Worm (Caenorhabditis elegans) whole organism, L4 larva: ENCODE measurements around the gene F44B9.5.
A peak's percentile ranks its signal among the peaks of the same experiment; 100 is the strongest.

Experiments used
- F10B5.3 ChIP-seq: sonication (generic microtip); optimal IDR thresholded peaks from 2 replicates; lab custom pipeline; 2016; ENCODE audit warnings: mild to moderate bottlenecking, missing genetic modification characterization, missing compliant biosample characterization
- F44E2.7 ChIP-seq: fragments of 200-800 bp; sonication (Bioruptor generic); IDR thresholded peaks from 2 replicates; pipeline ENCODE4 v2.1.2; 2022; ENCODE audit warnings: missing genetic modification characterization, missing compliant biosample characterization
- F49E8.2 ChIP-seq: sonication (generic microtip); optimal IDR thresholded peaks from 2 replicates; lab custom pipeline; 2016; ENCODE audit warnings: missing compliant biosample characterization, mild to moderate bottlenecking, missing genetic modification characterization, borderline replicate concordance
- T20F7.1 ChIP-seq: fragments of 200-800 bp; sonication (Bioruptor generic); optimal IDR thresholded peaks from 2 replicates; lab custom pipeline; 2018; ENCODE audit warnings: mild to moderate bottlenecking, missing genetic modification characterization, missing compliant biosample characterization
- T26A8.4 ChIP-seq: fragments of 200-800 bp; sonication (Bioruptor generic); IDR thresholded peaks from 2 replicates; pipeline ENCODE4 v1.3.6; 2022; ENCODE audit warnings: missing genetic modification characterization, missing compliant biosample characterization
- aly-2 ChIP-seq: sonication (generic microtip); optimal IDR thresholded peaks from 2 replicates; lab custom pipeline; 2018; ENCODE audit warnings: missing biosample characterization, missing genetic modification characterization
- arid-1 ChIP-seq: fragments of 200-800 bp; sonication (Bioruptor generic); conservative IDR thresholded peaks from 2 replicates; pipeline ENCODE4 v1.3.6; 2022; ENCODE audit warnings: missing genetic modification reagents, missing genetic modification characterization, missing compliant biosample characterization
- ceh-20 ChIP-seq: fragments of 200-800 bp; sonication (Bioruptor generic); IDR thresholded peaks from 2 replicates; pipeline ENCODE4 v1.3.6; 2022; ENCODE audit warnings: missing genetic modification reagents, missing genetic modification characterization, missing compliant biosample characterization
- ceh-32 ChIP-seq: sonication (generic microtip); optimal IDR thresholded peaks from 2 replicates; lab custom pipeline; 2016; ENCODE audit warnings: mild to moderate bottlenecking, missing genetic modification characterization, missing compliant biosample characterization; ENCODE audit not compliant: poor library complexity
- ctbp-1 ChIP-seq: fragments of 200-800 bp; sonication (Bioruptor generic); IDR thresholded peaks from 2 replicates; pipeline ENCODE4 v1.3.6; 2022; ENCODE audit warnings: missing genetic modification reagents, missing genetic modification characterization, missing compliant biosample characterization
- daf-16 ChIP-seq, 3 experiments: sonication (generic microtip); optimal IDR thresholded peaks; 2 replicates each; lab custom pipeline; 2016 to 2017; ENCODE audit warnings: missing genetic modification characterization in 3 of 3, missing genetic modification reagents in 3 of 3, mild to moderate bottlenecking in 2 of 3, missing compliant biosample characterization in 2 of 3, missing biosample characterization in 1 of 3, moderate library complexity in 1 of 3
- dmd-6 ChIP-seq: fragments of 200-800 bp; sonication (Bioruptor generic); IDR thresholded peaks from 2 replicates; pipeline ENCODE4 v1.3.6; 2022; ENCODE audit warnings: missing genetic modification reagents, missing genetic modification characterization, missing compliant biosample characterization
- dmd-8 ChIP-seq: fragments of 200-800 bp; sonication (Bioruptor generic); IDR thresholded peaks from 2 replicates; pipeline ENCODE4 v1.3.6; 2022; ENCODE audit warnings: missing genetic modification characterization, missing compliant biosample characterization
- dmd-9 ChIP-seq: fragments of 200-800 bp; sonication (Bioruptor generic); IDR thresholded peaks from 2 replicates; pipeline ENCODE4 v1.3.6; 2022; ENCODE audit warnings: missing genetic modification reagents, missing genetic modification characterization, missing compliant biosample characterization
- dpl-1 ChIP-seq: fragments of 150-350 bp; optimal IDR thresholded peaks from 2 replicates; lab custom pipeline; 2014; ENCODE audit warnings: missing biosample characterization, missing genetic modification reagents, missing genetic modification characterization
- duxl-1 ChIP-seq: sonication (generic microtip); optimal IDR thresholded peaks from 2 replicates; lab custom pipeline; 2016; ENCODE audit warnings: mild to moderate bottlenecking, missing genetic modification characterization, moderate library complexity, missing compliant biosample characterization; ENCODE audit not compliant: poor library complexity
- dve-1 ChIP-seq: sonication (generic microtip); optimal IDR thresholded peaks from 2 replicates; lab custom pipeline; 2017; ENCODE audit warnings: antibody characterized with exemption, mild to moderate bottlenecking, missing genetic modification characterization, missing compliant biosample characterization; ENCODE audit not compliant: insufficient read depth
- egl-27 ChIP-seq: sonication (generic microtip); optimal IDR thresholded peaks from 3 replicates; lab custom pipeline; 2017; ENCODE audit warnings: missing biosample characterization, missing genetic modification reagents, missing genetic modification characterization
- egl-43 ChIP-seq: fragments of 200-800 bp; sonication (Bioruptor generic); IDR thresholded peaks from 2 replicates; pipeline ENCODE4 v1.3.6; 2022; ENCODE audit warnings: missing genetic modification reagents, missing genetic modification characterization, missing compliant biosample characterization
- fkh-10 ChIP-seq: fragments of 150-350 bp; optimal IDR thresholded peaks from 2 replicates; lab custom pipeline; 2014; ENCODE audit warnings: missing biosample characterization, missing genetic modification reagents, missing genetic modification characterization
- fos-1 ChIP-seq: fragments of 150-350 bp; optimal IDR thresholded peaks from 2 replicates; lab custom pipeline; 2014; ENCODE audit warnings: missing biosample characterization, missing genetic modification characterization
- hif-1 ChIP-seq, 2 experiments: sonication (generic microtip); optimal IDR thresholded peaks; 2 replicates each; lab custom pipeline; 2016 to 2017; ENCODE audit warnings: missing compliant biosample characterization in 2 of 2, missing genetic modification characterization in 2 of 2, missing genetic modification reagents in 2 of 2, missing genotype in 2 of 2, mild to moderate bottlenecking in 1 of 2
- hlh-30 ChIP-seq: sonication (generic microtip); optimal IDR thresholded peaks from 2 replicates; lab custom pipeline; 2017; ENCODE audit warnings: antibody characterized with exemption, mild to moderate bottlenecking, missing genetic modification characterization, missing compliant biosample characterization; ENCODE audit not compliant: insufficient read depth
- lin-1 ChIP-seq: fragments of 200-800 bp; sonication (Bioruptor generic); IDR thresholded peaks from 2 replicates; pipeline ENCODE4 v1.3.6; 2022; ENCODE audit warnings: missing genetic modification reagents, missing genetic modification characterization, missing compliant biosample characterization
- lin-13 ChIP-seq: fragments of 150-350 bp; optimal IDR thresholded peaks from 2 replicates; lab custom pipeline; 2014; ENCODE audit warnings: missing biosample characterization, missing genetic modification reagents, missing genetic modification characterization
- lin-29 ChIP-seq: fragments of 200-800 bp; sonication (Bioruptor generic); IDR thresholded peaks from 2 replicates; pipeline ENCODE4 v1.3.6; 2022; ENCODE audit warnings: missing genetic modification reagents, missing genetic modification characterization, missing compliant biosample characterization
- lin-38 ChIP-seq: fragments of 200-800 bp; sonication (Bioruptor generic); IDR thresholded peaks from 2 replicates; pipeline ENCODE4 v1.3.6; 2022; ENCODE audit warnings: missing genetic modification reagents, missing genetic modification characterization, missing compliant biosample characterization
- lin-39 ChIP-seq: fragments of 150-350 bp; optimal IDR thresholded peaks from 2 replicates; lab custom pipeline; 2014; ENCODE audit warnings: missing biosample characterization, missing genetic modification reagents, missing genetic modification characterization
- mdl-1 ChIP-seq, 2 experiments: fragments of 150-350 bp in 1 of 2; sonication (generic microtip) in 1 of 2; optimal IDR thresholded peaks; 2 replicates each; lab custom pipeline; 2014 to 2017; ENCODE audit warnings: missing biosample characterization in 2 of 2, missing genetic modification characterization in 2 of 2
- mes-2 ChIP-seq: sonication (generic microtip); optimal IDR thresholded peaks from 2 replicates; lab custom pipeline; 2016; ENCODE audit warnings: missing genotype, mild to moderate bottlenecking, missing genetic modification characterization, missing compliant biosample characterization; ENCODE audit not compliant: poor library complexity, severe bottlenecking
- mxl-2 ChIP-seq: fragments of 200-800 bp; sonication (Bioruptor generic); conservative IDR thresholded peaks from 2 replicates; pipeline ENCODE4 v1.3.6; 2022; ENCODE audit warnings: missing genetic modification reagents, missing genetic modification characterization, missing compliant biosample characterization
- mxl-3 ChIP-seq: fragments of 200-800 bp; sonication (Bioruptor generic); optimal IDR thresholded peaks from 2 replicates; lab custom pipeline; 2018; ENCODE audit warnings: mild to moderate bottlenecking, missing genetic modification characterization, missing compliant biosample characterization
- nhr-102 ChIP-seq: sonication (generic microtip); optimal IDR thresholded peaks from 2 replicates; lab custom pipeline; 2016; ENCODE audit warnings: mild to moderate bottlenecking, missing genetic modification characterization, moderate library complexity, missing compliant biosample characterization
- nhr-25 ChIP-seq: sonication (generic microtip); optimal IDR thresholded peaks from 2 replicates; lab custom pipeline; 2017; ENCODE audit warnings: missing genetic modification characterization, mild to moderate bottlenecking, missing compliant biosample characterization, antibody characterized with exemption, moderate library complexity, borderline replicate concordance; ENCODE audit not compliant: insufficient read depth
- nhr-42 ChIP-seq: fragments of 200-800 bp; sonication (Bioruptor generic); IDR thresholded peaks from 2 replicates; pipeline ENCODE4 v1.3.6; 2022; ENCODE audit warnings: missing genetic modification characterization, missing compliant biosample characterization
- nhr-48 ChIP-seq: sonication (generic microtip); optimal IDR thresholded peaks from 2 replicates; lab custom pipeline; 2016; ENCODE audit warnings: mild to moderate bottlenecking, missing genetic modification characterization, missing compliant biosample characterization
- nhr-6 ChIP-seq: fragments of 150-350 bp; optimal IDR thresholded peaks from 2 replicates; lab custom pipeline; 2014; ENCODE audit warnings: missing biosample characterization, missing genetic modification characterization
- rbr-2 ChIP-seq: sonication (generic microtip); optimal IDR thresholded peaks from 2 replicates; lab custom pipeline; 2016; ENCODE audit warnings: missing genotype, missing genetic modification characterization, missing compliant biosample characterization
- saeg-2 ChIP-seq: fragments of 200-800 bp; sonication (Bioruptor generic); IDR thresholded peaks from 2 replicates; pipeline ENCODE4 v1.3.6; 2022; ENCODE audit warnings: missing genetic modification reagents, missing genetic modification characterization, missing compliant biosample characterization
- sdz-12 ChIP-seq: fragments of 200-800 bp; sonication (Bioruptor generic); optimal IDR thresholded peaks from 2 replicates; lab custom pipeline; 2018; ENCODE audit warnings: mild to moderate bottlenecking, missing genetic modification characterization, missing compliant biosample characterization
- tra-1 ChIP-seq: fragments of 200-800 bp; sonication (Bioruptor generic); IDR thresholded peaks from 2 replicates; pipeline ENCODE4 v1.3.6; 2022; ENCODE audit warnings: missing genetic modification reagents, missing genetic modification characterization, missing compliant biosample characterization
- unc-130 ChIP-seq: sonication (generic microtip); optimal IDR thresholded peaks from 2 replicates; lab custom pipeline; 2016; ENCODE audit warnings: missing genetic modification reagents, missing genetic modification characterization, missing compliant biosample characterization
- unc-39 ChIP-seq: sonication (generic microtip); optimal IDR thresholded peaks from 2 replicates; lab custom pipeline; 2017; ENCODE audit warnings: missing biosample characterization, missing genetic modification characterization
- zfp-2 ChIP-seq: sonication (generic microtip); optimal IDR thresholded peaks from 2 replicates; lab custom pipeline; 2016; ENCODE audit warnings: mild to moderate bottlenecking, missing genetic modification characterization, missing compliant biosample characterization
- zip-11 ChIP-seq: fragments of 200-800 bp; sonication (Bioruptor generic); IDR thresholded peaks from 2 replicates; pipeline ENCODE4 v1.3.6; 2022; ENCODE audit warnings: missing genetic modification characterization, missing compliant biosample characterization
- zip-2 ChIP-seq: fragments of 150-350 bp; optimal IDR thresholded peaks from 2 replicates; lab custom pipeline; 2014; ENCODE audit warnings: missing biosample characterization, missing genetic modification characterization
- ztf-11 ChIP-seq: fragments of 150-350 bp; optimal IDR thresholded peaks from 2 replicates; lab custom pipeline; 2014; ENCODE audit warnings: missing biosample characterization, missing genetic modification characterization

The F44B9.5 gene

ce11 chrIII:7973201-7973767 lies 43.1 kb downstream of the F44B9.5 start, which contains the start of the genes eef-1B.1 and aco-2:
Gene eef-1B.1 (minus strand): TSS chrIII:7973386.
Gene aco-2 (plus strand): TSS chrIII:7973717.
- TF ChIP-seq daf-16 (GFP tag; optimal IDR thresholded peaks at IDR 0.05; lab: Kevin White, UChicago) (peak in 1 of 2 experiments; percentile 61), daf-16 (tag; optimal IDR thresholded peaks at IDR 0.05; lab: Kevin White, UChicago) (peak; percentile 89), lin-39 (tag; lab: Kevin White, UChicago) (no peak), dpl-1 (GFP tag; lab: Kevin White, UChicago) (peak; percentile 92), dmd-9 (GFP tag; lab: Robert Waterston, UW) (0 out of 2 replicates have a peak, but pooled peaks have one; percentile 50), nhr-25 (tag; lab: Kevin White, UChicago) (peak; percentile 73), zfp-2 (tag; lab: Kevin White, UChicago) (peak; percentile 35), nhr-48 (tag; lab: Kevin White, UChicago) (peak; percentile 75), dmd-8 (GFP tag; lab: Robert Waterston, UW) (no peak), ceh-32 (tag; lab: Kevin White, UChicago) (no peak), ceh-20 (GFP tag; lab: Robert Waterston, UW) (peak; percentile 78), duxl-1 (tag; lab: Kevin White, UChicago) (peak; percentile 90), hif-1 (tag; optimal IDR thresholded peaks at IDR 0.05; lab: Kevin White, UChicago) (peak; percentile 56 to 71), unc-130 (GFP tag; lab: Kevin White, UChicago) (peak; percentile 13), arid-1 (GFP tag; lab: Robert Waterston, UW) (peak; percentile 26; the same call in 1 of the 2 replicates), nhr-6 (tag; lab: Kevin White, UChicago) (peak; percentile 95), fos-1 (tag; lab: Kevin White, UChicago) (no peak), fkh-10 (GFP tag; lab: Kevin White, UChicago) (peak; percentile 53), lin-13 (GFP tag; lab: Kevin White, UChicago) (peak; percentile 92), ztf-11 (tag; lab: Kevin White, UChicago) (no peak), rbr-2 (tag; lab: Kevin White, UChicago) (peak; percentile 89), F10B5.3 (tag; lab: Kevin White, UChicago) (peak; percentile 39), saeg-2 (GFP tag; lab: Robert Waterston, UW) (0 out of 2 replicates have a peak, but pooled peaks have one; percentile 49), lin-1 (GFP tag; lab: Robert Waterston, UW) (peak; percentile 33; the same call in 1 of the 2 replicates), nhr-42 (GFP tag; lab: Robert Waterston, UW) (peak; percentile 90), mes-2 (tag; lab: Kevin White, UChicago) (peak; percentile 92), aly-2 (tag; lab: Kevin White, UChicago) (no peak), unc-39 (tag; lab: Kevin White, UChicago) (no peak), F44E2.7 (no peak), dmd-6 (peak; percentile 86), mxl-3 (peak; percentile 92), sdz-12 (GFP tag; lab: Kevin White, UChicago) (no peak), ctbp-1 (GFP tag; lab: Robert Waterston, UW) (peak; percentile 54), tra-1 (GFP tag; lab: Robert Waterston, UW) (peak; percentile 22; the same call in 1 of the 2 replicates), dve-1 (tag; lab: Kevin White, UChicago) (peak; percentile 94), lin-29 (GFP tag; lab: Robert Waterston, UW) (no peak), zip-2 (tag; lab: Kevin White, UChicago) (peak; percentile 12), nhr-102 (peak; percentile 88), F49E8.2 (tag; lab: Kevin White, UChicago) (peak; percentile 24), egl-43 (GFP tag; lab: Robert Waterston, UW) (0 out of 2 replicates have a peak, but pooled peaks have one; percentile 18), lin-38 (GFP tag; lab: Robert Waterston, UW) (peak; percentile 85), T20F7.1 (GFP tag; lab: Kevin White, UChicago) (peak; percentile 88), mdl-1 (tag; optimal IDR thresholded peaks at IDR 0.05; lab: Kevin White, UChicago) (peak in 1 of 2 experiments; percentile 78), T26A8.4 (GFP tag; lab: Robert Waterston, UW) (peak; percentile 91), hlh-30 (peak; percentile 92), mxl-2 (GFP tag; lab: Robert Waterston, UW) (peak; percentile 71), zip-11 (no peak), egl-27 (no peak)
